Worm (Caenorhabditis elegans): ENCODE results near the gene ZC250.2.

ce11 chrV:5765081-5765480, 27.1 kb upstream of the ZC250.2 start, which contains the start of gene pgph-2:
- TF ChIP-seq unc-62 (GFP tag; optimal IDR thresholded peaks at IDR 0.05 in 1 of 2) (no peak), unc-62 (tag; optimal IDR thresholded peaks at IDR 0.05) (no peak), Y48G9A.11 (GFP tag; IDR thresholded peaks at IDR 0.05) (no peak), jun-1 (tag; optimal IDR thresholded peaks at IDR 0.05) (no peak), egl-27 (tag; optimal IDR thresholded peaks at IDR 0.05) (no peak), pqm-1 (tag; optimal IDR thresholded peaks at IDR 0.05) (no peak), aha-1 (tag) (no peak)
